Fruit fly (Drosophila melanogaster): ENCODE data around the gene bnk.
A peak's percentile ranks its signal among the peaks of the same experiment; 100 is the strongest.

dm6 chr3R:31222125-31222889 is 29.1 kb downstream of the bnk start:
- TF ChIP-seq Mnt (GFP tag; optimal IDR thresholded peaks at IDR 0.05), result no peak
- peak; percentile 42 for TF ChIP-seq Hr96 (GFP tag; optimal IDR thresholded peaks at IDR 0.05)
- no peak for TF ChIP-seq cnc (optimal IDR thresholded peaks at IDR 0.05)
- peak; percentile 13 for TF ChIP-seq pad (GFP tag; optimal IDR thresholded peaks at IDR 0.05)
- peak; percentile 69 for TF ChIP-seq CG7045 (GFP tag; optimal IDR thresholded peaks at IDR 0.05)
- TF ChIP-seq Clk (GFP tag; optimal IDR thresholded peaks at IDR 0.05), result no peak
- TF ChIP-seq ovo (GFP tag; optimal IDR thresholded peaks at IDR 0.05), result peak; percentile 17
- no peak for TF ChIP-seq CG12768 (GFP tag; optimal IDR thresholded peaks at IDR 0.05)
- peak; percentile 56 for TF ChIP-seq CG7101 (tag; optimal IDR thresholded peaks at IDR 0.05)
- no peak for TF ChIP-seq CG14711 (tag; optimal IDR thresholded peaks at IDR 0.05)
- peak; percentile 63 for TF ChIP-seq CG33017 (tag; optimal IDR thresholded peaks at IDR 0.05)
- no peak for TF ChIP-seq Crg-1 (GFP tag; optimal IDR thresholded peaks at IDR 0.05)
